Fruit fly (Drosophila melanogaster): Measurements from ENCODE around the gene CG18493.

Gene CG18493

DNA sequence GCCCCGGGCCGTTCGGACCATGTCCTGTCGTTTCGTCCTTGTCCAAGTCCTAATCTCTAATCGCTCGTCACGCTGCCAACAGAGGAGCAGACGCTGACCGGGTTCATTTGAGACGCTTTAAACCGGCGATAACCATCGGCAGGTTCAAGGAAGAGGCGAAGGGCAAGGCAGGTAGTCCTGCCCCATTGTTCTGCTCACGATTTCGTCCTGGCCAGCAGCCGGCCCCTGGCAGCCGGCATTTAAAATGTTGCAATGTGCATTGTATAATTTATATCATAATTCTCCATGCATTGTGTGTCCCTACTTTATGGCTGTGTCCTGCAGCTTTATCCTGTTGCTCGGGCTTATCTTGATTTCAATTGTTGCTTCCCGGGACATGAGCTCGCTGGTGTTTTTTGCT lies 44.9 kb upstream of the CG18493 start:
- TF ChIP-seq topi (GFP tag; optimal IDR thresholded peaks at IDR 0.05), result no peak
- no peak for TF ChIP-seq CG10631 (GFP tag; optimal IDR thresholded peaks at IDR 0.05)
- no peak for TF ChIP-seq CG6854 (GFP tag; optimal IDR thresholded peaks at IDR 0.05)
- no peak for TF ChIP-seq CG3919 (GFP tag; optimal IDR thresholded peaks at IDR 0.05)
- no peak for TF ChIP-seq Ets21C (GFP tag; optimal IDR thresholded peaks at IDR 0.05)
- TF ChIP-seq dsx (GFP tag; optimal IDR thresholded peaks at IDR 0.05; ENCODE audit: poor library complexity, severe bottlenecking), result no peak
- no peak for TF ChIP-seq Sox102F (GFP tag; optimal IDR thresholded peaks at IDR 0.05)
- no peak for TF ChIP-seq fkh (GFP tag; optimal IDR thresholded peaks at IDR 0.05)
- no peak for TF ChIP-seq CG8632 (GFP tag; optimal IDR thresholded peaks at IDR 0.05)
- no peak for TF ChIP-seq CG7368 (GFP tag; optimal IDR thresholded peaks at IDR 0.05)
- TF ChIP-seq Sox14 (GFP tag; optimal IDR thresholded peaks at IDR 0.05), result no peak

DNA sequence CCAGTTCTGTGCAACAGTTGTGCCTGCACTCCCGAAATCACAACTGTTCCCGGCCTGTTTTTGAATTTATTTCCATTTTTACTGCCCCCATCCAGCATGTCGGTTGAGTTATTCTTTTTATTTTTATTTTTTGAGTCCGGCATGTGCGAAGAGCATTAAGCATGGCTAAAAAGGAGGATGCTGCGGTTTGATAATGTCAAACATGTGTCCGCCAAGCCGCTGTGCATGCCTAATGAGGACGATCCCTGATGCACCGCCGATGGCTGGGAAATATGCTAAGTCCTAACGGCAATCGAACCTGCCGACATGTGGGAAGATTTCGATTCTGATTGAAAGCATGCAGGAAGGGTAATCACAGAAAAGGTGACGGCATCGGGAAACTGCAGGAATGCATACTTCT lies 43.5 kb upstream of the CG18493 start:
- TF ChIP-seq topi (GFP tag; optimal IDR thresholded peaks at IDR 0.05) (no peak), Eip93F (GFP tag; optimal IDR thresholded peaks at IDR 0.05) (no peak), Blimp-1 (GFP tag; optimal IDR thresholded peaks at IDR 0.05) (no peak)

DNA sequence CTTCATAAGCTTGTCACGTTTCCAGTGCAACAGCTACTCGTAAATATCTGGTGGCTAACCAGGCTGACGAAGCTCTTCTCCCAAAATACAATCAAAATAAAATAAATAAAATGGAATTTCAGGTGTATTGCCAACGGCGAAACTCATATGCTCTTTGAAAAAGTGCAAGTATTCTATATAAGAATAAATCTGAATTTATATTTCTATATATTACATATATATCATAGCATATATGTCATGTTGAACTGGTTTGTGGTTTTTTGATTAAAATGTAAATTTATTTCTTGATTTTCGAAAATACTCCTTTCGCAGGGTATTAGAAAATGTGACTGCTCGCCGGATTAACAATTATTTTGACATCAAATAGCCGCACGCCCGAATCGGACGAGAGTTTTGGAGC lies 42.4 kb upstream of the CG18493 start:
- peak; percentile 67 for TF ChIP-seq svp (GFP tag)
- TF ChIP-seq Sox102F (GFP tag; optimal IDR thresholded peaks at IDR 0.05), result peak; percentile 10
- TF ChIP-seq acj6 (GFP tag; optimal IDR thresholded peaks at IDR 0.05), result peak; percentile 33
- TF ChIP-seq CG34406 (GFP tag; optimal IDR thresholded peaks at IDR 0.05), result peak; percentile 6
- TF ChIP-seq Lpt (GFP tag; optimal IDR thresholded peaks at IDR 0.05), result no peak
- TF ChIP-seq Eip78C (GFP tag), result peak; percentile 52
- TF ChIP-seq Met (GFP tag; optimal IDR thresholded peaks at IDR 0.05), result peak; percentile 39
- no peak for TF ChIP-seq CG15336 (GFP tag; IDR thresholded peaks at IDR 0.05)
- no peak for TF ChIP-seq CG6808 (GFP tag; optimal IDR thresholded peaks at IDR 0.05)
- peak; percentile 37 for TF ChIP-seq esn (GFP tag; optimal IDR thresholded peaks at IDR 0.05)
- no peak for TF ChIP-seq CG1621 (tag; optimal IDR thresholded peaks at IDR 0.05)
- peak; percentile 17 for TF ChIP-seq CG10631 (GFP tag; optimal IDR thresholded peaks at IDR 0.05)

- no peak for TF ChIP-seq Eip93F (GFP tag; optimal IDR thresholded peaks at IDR 0.05)
- TF ChIP-seq spab (GFP tag; optimal IDR thresholded peaks at IDR 0.05), result no peak
- no peak for TF ChIP-seq fkh (GFP tag; optimal IDR thresholded peaks at IDR 0.05)
- no peak for TF ChIP-seq CG6808 (GFP tag; optimal IDR thresholded peaks at IDR 0.05)
- TF ChIP-seq CG32006 (GFP tag; optimal IDR thresholded peaks at IDR 0.05), result no peak
- no peak for TF ChIP-seq fd59A (GFP tag; optimal IDR thresholded peaks at IDR 0.05)
- no peak for TF ChIP-seq lz (GFP tag; optimal IDR thresholded peaks at IDR 0.05)
- no peak for TF ChIP-seq CG1621 (tag; optimal IDR thresholded peaks at IDR 0.05)
- no peak for TF ChIP-seq acj6 (GFP tag; optimal IDR thresholded peaks at IDR 0.05)
- no peak for TF ChIP-seq svp (GFP tag)
- TF ChIP-seq Eip75B (GFP tag; optimal IDR thresholded peaks at IDR 0.05), result no peak
- TF ChIP-seq salr (GFP tag; optimal IDR thresholded peaks at IDR 0.05), result no peak
- TF ChIP-seq CG10669 (GFP tag; optimal IDR thresholded peaks at IDR 0.05), result no peak
- TF ChIP-seq Hr4 (GFP tag; optimal IDR thresholded peaks at IDR 0.05), result no peak
- TF ChIP-seq Blimp-1 (GFP tag; optimal IDR thresholded peaks at IDR 0.05), result no peak
- TF ChIP-seq CG8119 (GFP tag; IDR thresholded peaks at IDR 0.05), result no peak
- TF ChIP-seq dac (GFP tag; optimal IDR thresholded peaks at IDR 0.05), result no peak
- no peak for TF ChIP-seq Ets96B (tag; optimal IDR thresholded peaks at IDR 0.05)
- TF ChIP-seq CG31627 (GFP tag; optimal IDR thresholded peaks at IDR 0.05), result no peak
These were observed 39.6 kb upstream of the CG18493 start for dm6 chr3R:19350375-19350943.
